Worm (Caenorhabditis elegans) whole organism, young adult: ENCODE measurements around the gene C45B11.8.

Source experiments
- B0019.2 ChIP-seq: fragments of 200-800 bp; sonication (Bioruptor generic); conservative IDR thresholded peaks from 2 replicates; pipeline ENCODE4 v1.3.6; 2022; ENCODE audit warnings: missing genetic modification reagents, missing genetic modification characterization, missing compliant biosample characterization
- B0336.3 ChIP-seq: fragments of 200-800 bp; sonication (Bioruptor generic); IDR thresholded peaks from 2 replicates; pipeline ENCODE4 v1.3.6; 2022; ENCODE audit warnings: missing genetic modification characterization, missing compliant biosample characterization
- C06A6.2 ChIP-seq: fragments of 200-800 bp; sonication (Bioruptor generic); conservative IDR thresholded peaks from 2 replicates; pipeline ENCODE4 v1.3.6; 2022; ENCODE audit warnings: missing genetic modification characterization, missing compliant biosample characterization
- D2030.7 ChIP-seq: fragments of 200-800 bp; sonication (Bioruptor generic); IDR thresholded peaks from 2 replicates; pipeline ENCODE4 v1.3.6; 2022; ENCODE audit warnings: missing genetic modification reagents, missing genetic modification characterization, missing compliant biosample characterization
- F10E7.11 ChIP-seq: sonication (generic microtip); optimal IDR thresholded peaks from 2 replicates; lab custom pipeline; 2017; ENCODE audit warnings: mild to moderate bottlenecking, missing genetic modification characterization, moderate library complexity, missing compliant biosample characterization
- F33H1.4 ChIP-seq: fragments of 200-800 bp; sonication (Bioruptor generic); IDR thresholded peaks from 2 replicates; pipeline ENCODE4 v1.3.6; 2022; ENCODE audit warnings: missing genetic modification reagents, missing genetic modification characterization, missing compliant biosample characterization
- F39B2.1 ChIP-seq: fragments of 200-800 bp; sonication (Bioruptor generic); IDR thresholded peaks from 2 replicates; pipeline ENCODE4 v1.3.6; 2022; ENCODE audit warnings: missing genetic modification reagents, missing genetic modification characterization, missing compliant biosample characterization
- F49E8.2 ChIP-seq: sonication (generic microtip); optimal IDR thresholded peaks from 3 replicates; lab custom pipeline; 2017; ENCODE audit warnings: missing genetic modification characterization, mild to moderate bottlenecking, missing compliant biosample characterization, antibody characterized with exemption, moderate library complexity; ENCODE audit not compliant: insufficient read depth
- F57A8.1 ChIP-seq: fragments of 200-800 bp; sonication (Bioruptor generic); optimal IDR thresholded peaks from 2 replicates; lab custom pipeline; 2018; ENCODE audit warnings: mild to moderate bottlenecking, missing genetic modification characterization, moderate library complexity, missing compliant biosample characterization
- F57C9.4 ChIP-seq: sonication (generic microtip); optimal IDR thresholded peaks from 2 replicates; lab custom pipeline; 2017; ENCODE audit warnings: mild to moderate bottlenecking, missing genetic modification characterization, missing compliant biosample characterization
- T26A5.8 ChIP-seq: sonication (generic microtip); optimal IDR thresholded peaks from 2 replicates; lab custom pipeline; 2016; ENCODE audit warnings: missing genetic modification characterization, missing compliant biosample characterization
- Y95B8A.8 ChIP-seq: fragments of 200-800 bp; sonication (Bioruptor generic); IDR thresholded peaks from 2 replicates; pipeline ENCODE4 v1.3.6; 2022; ENCODE audit warnings: missing genetic modification reagents, missing genetic modification characterization, missing compliant biosample characterization
- ZK185.1 ChIP-seq: sonication (generic microtip); optimal IDR thresholded peaks from 2 replicates; lab custom pipeline; 2016; ENCODE audit warnings: mild to moderate bottlenecking, missing genetic modification characterization, missing compliant biosample characterization; ENCODE audit not compliant: poor library complexity, severe bottlenecking
- akir-1 ChIP-seq: fragments of 200-800 bp; sonication (Bioruptor generic); optimal IDR thresholded peaks from 2 replicates; lab custom pipeline; 2018; ENCODE audit warnings: mild to moderate bottlenecking, missing genetic modification characterization, moderate library complexity, missing compliant biosample characterization
- ama-1 ChIP-seq, 3 experiments: fragments of 150-350 bp in 1 of 3; sonication (generic microtip) in 2 of 3; optimal IDR thresholded peaks; 2 replicates each; lab custom pipeline; 2014 to 2018; ENCODE audit warnings: missing biosample characterization in 2 of 3, missing genetic modification characterization in 2 of 3, missing genetic modification reagents in 2 of 3
- aptf-2 ChIP-seq: fragments of 200-800 bp; sonication (Bioruptor generic); conservative IDR thresholded peaks from 2 replicates; pipeline ENCODE4 v1.3.6; 2022; ENCODE audit warnings: missing genetic modification reagents, missing genetic modification characterization, missing compliant biosample characterization
- atf-7 ChIP-seq: sonication (generic microtip); optimal IDR thresholded peaks from 2 replicates; lab custom pipeline; 2017; ENCODE audit warnings: mild to moderate bottlenecking, missing genetic modification characterization, missing compliant biosample characterization
- athp-1 ChIP-seq: sonication (generic microtip); optimal IDR thresholded peaks from 2 replicates; lab custom pipeline; 2017; ENCODE audit warnings: mild to moderate bottlenecking, missing genetic modification characterization, missing compliant biosample characterization
- attf-3 ChIP-seq: fragments of 200-800 bp; sonication (Bioruptor generic); conservative IDR thresholded peaks from 2 replicates; pipeline ENCODE4 v1.3.6; 2022; ENCODE audit warnings: missing genetic modification reagents, missing genetic modification characterization, missing compliant biosample characterization
- bed-2 ChIP-seq: fragments of 200-800 bp; sonication (Bioruptor generic); IDR thresholded peaks from 2 replicates; pipeline ENCODE4 v1.3.6; 2022; ENCODE audit warnings: missing genetic modification reagents, missing genetic modification characterization, missing compliant biosample characterization
- cebp-1 ChIP-seq, 2 experiments: fragments of 200-800 bp in 1 of 2; sonication (Bioruptor generic) in 1 of 2; sonication (generic microtip) in 1 of 2; IDR thresholded peaks in 1 of 2; optimal IDR thresholded peaks in 1 of 2; 2 replicates each; pipeline versions ENCODE4 v1.3.6 to Lab custom; 2017 to 2022; ENCODE audit warnings: missing compliant biosample characterization in 2 of 2, missing genetic modification characterization in 2 of 2, mild to moderate bottlenecking in 1 of 2, missing genetic modification reagents in 1 of 2, moderate library complexity in 1 of 2
- cebp-2 ChIP-seq: fragments of 200-800 bp; sonication (Bioruptor generic); IDR thresholded peaks from 2 replicates; pipeline ENCODE4 v1.3.6; 2022; ENCODE audit warnings: missing genetic modification characterization, missing compliant biosample characterization
- ceh-58 ChIP-seq: fragments of 200-800 bp; sonication (Bioruptor generic); IDR thresholded peaks from 2 replicates; pipeline ENCODE4 v1.3.6; 2022; ENCODE audit warnings: missing genetic modification characterization, missing compliant biosample characterization
- ceh-91 ChIP-seq: fragments of 200-800 bp; sonication (Bioruptor generic); IDR thresholded peaks from 2 replicates; pipeline ENCODE4 v1.3.6; 2022; ENCODE audit warnings: missing genetic modification reagents, missing genetic modification characterization, missing compliant biosample characterization
- die-1 ChIP-seq: sonication (generic microtip); optimal IDR thresholded peaks from 2 replicates; lab custom pipeline; 2016; ENCODE audit warnings: missing genotype, mild to moderate bottlenecking, missing genetic modification characterization, missing compliant biosample characterization
- dox-1 ChIP-seq: fragments of 200-800 bp; sonication (Bioruptor generic); IDR thresholded peaks from 2 replicates; pipeline ENCODE4 v1.3.6; 2022; ENCODE audit warnings: missing genetic modification reagents, missing genetic modification characterization, missing compliant biosample characterization
- dpff-1 ChIP-seq: sonication (generic microtip); optimal IDR thresholded peaks from 2 replicates; lab custom pipeline; 2017; ENCODE audit warnings: mild to moderate bottlenecking, missing genetic modification characterization, missing compliant biosample characterization
- egl-18 ChIP-seq: fragments of 200-800 bp; sonication (Bioruptor generic); IDR thresholded peaks from 2 replicates; pipeline ENCODE4 v1.3.6; 2022; ENCODE audit warnings: missing genetic modification reagents, missing genetic modification characterization, missing compliant biosample characterization
- egrh-3 ChIP-seq: fragments of 200-800 bp; sonication (Bioruptor generic); IDR thresholded peaks from 2 replicates; pipeline ENCODE4 v1.3.6; 2022; ENCODE audit warnings: missing genetic modification reagents, missing genetic modification characterization, missing compliant biosample characterization
- ets-4 ChIP-seq: fragments of 200-800 bp; sonication (Bioruptor generic); optimal IDR thresholded peaks from 2 replicates; lab custom pipeline; 2018; ENCODE audit warnings: mild to moderate bottlenecking, missing genetic modification characterization, missing compliant biosample characterization
- lir-1 ChIP-seq: fragments of 200-800 bp; sonication (Bioruptor generic); conservative IDR thresholded peaks from 2 replicates; pipeline ENCODE4 v1.3.6; 2022; ENCODE audit warnings: missing genetic modification reagents, missing genetic modification characterization, missing compliant biosample characterization
- madf-3 ChIP-seq: fragments of 200-800 bp; sonication (Bioruptor generic); IDR thresholded peaks from 2 replicates; pipeline ENCODE4 v1.3.6; 2022; ENCODE audit warnings: missing genetic modification reagents, missing genetic modification characterization, missing compliant biosample characterization
- madf-8 ChIP-seq: fragments of 200-800 bp; sonication (Bioruptor generic); conservative IDR thresholded peaks from 2 replicates; pipeline ENCODE4 v1.3.6; 2022; ENCODE audit warnings: missing genetic modification reagents, missing genetic modification characterization, missing compliant biosample characterization
- mxl-1 ChIP-seq: sonication (generic microtip); optimal IDR thresholded peaks from 2 replicates; lab custom pipeline; 2016; ENCODE audit warnings: missing genetic modification characterization, missing compliant biosample characterization
- nfya-2 ChIP-seq: fragments of 200-800 bp; sonication (Bioruptor generic); IDR thresholded peaks from 2 replicates; pipeline ENCODE4 v1.3.6; 2022; ENCODE audit warnings: missing genetic modification reagents, missing genetic modification characterization, missing compliant biosample characterization
- nhr-120 ChIP-seq: fragments of 200-800 bp; sonication (Bioruptor generic); IDR thresholded peaks from 2 replicates; pipeline ENCODE4 v1.3.6; 2022; ENCODE audit warnings: missing genetic modification characterization, missing compliant biosample characterization
- nhr-90 ChIP-seq: sonication (generic microtip); optimal IDR thresholded peaks from 2 replicates; lab custom pipeline; 2016; ENCODE audit warnings: missing genotype, mild to moderate bottlenecking, missing genetic modification characterization, missing compliant biosample characterization
- pha-4 ChIP-seq: fragments of 150-350 bp; sonication (generic microtip); optimal IDR thresholded peaks from 2 replicates; lab custom pipeline; 2014; ENCODE audit warnings: missing biosample characterization, missing genetic modification reagents, missing genetic modification characterization
- rcor-1 ChIP-seq: fragments of 200-800 bp; sonication (Bioruptor generic); IDR thresholded peaks from 2 replicates; pipeline ENCODE4 v1.3.6; 2022; ENCODE audit warnings: missing genetic modification reagents, missing genetic modification characterization, missing compliant biosample characterization
- rpc-1 ChIP-seq, 2 experiments: fragments of 150-350 bp in 1 of 2; sonication (generic microtip) in 1 of 2; optimal IDR thresholded peaks; 2 replicates each; lab custom pipeline; 2014 to 2018; ENCODE audit warnings: missing biosample characterization in 1 of 2, missing genetic modification characterization in 1 of 2, missing genetic modification reagents in 1 of 2, missing genotype in 1 of 2
- sptf-2 ChIP-seq: fragments of 200-800 bp; sonication (Bioruptor generic); optimal IDR thresholded peaks from 2 replicates; lab custom pipeline; 2018; ENCODE audit warnings: mild to moderate bottlenecking, missing genetic modification characterization, missing compliant biosample characterization
- ztf-18 ChIP-seq: sonication (generic microtip); optimal IDR thresholded peaks from 2 replicates; lab custom pipeline; 2016; ENCODE audit warnings: missing genotype, mild to moderate bottlenecking, missing genetic modification characterization, missing compliant biosample characterization
- ztf-28 ChIP-seq: fragments of 200-800 bp; sonication (Bioruptor generic); IDR thresholded peaks from 2 replicates; pipeline ENCODE4 v1.3.6; 2022; ENCODE audit warnings: missing genetic modification reagents, missing genetic modification characterization, missing compliant biosample characterization

Gene C45B11.8

DNA sequence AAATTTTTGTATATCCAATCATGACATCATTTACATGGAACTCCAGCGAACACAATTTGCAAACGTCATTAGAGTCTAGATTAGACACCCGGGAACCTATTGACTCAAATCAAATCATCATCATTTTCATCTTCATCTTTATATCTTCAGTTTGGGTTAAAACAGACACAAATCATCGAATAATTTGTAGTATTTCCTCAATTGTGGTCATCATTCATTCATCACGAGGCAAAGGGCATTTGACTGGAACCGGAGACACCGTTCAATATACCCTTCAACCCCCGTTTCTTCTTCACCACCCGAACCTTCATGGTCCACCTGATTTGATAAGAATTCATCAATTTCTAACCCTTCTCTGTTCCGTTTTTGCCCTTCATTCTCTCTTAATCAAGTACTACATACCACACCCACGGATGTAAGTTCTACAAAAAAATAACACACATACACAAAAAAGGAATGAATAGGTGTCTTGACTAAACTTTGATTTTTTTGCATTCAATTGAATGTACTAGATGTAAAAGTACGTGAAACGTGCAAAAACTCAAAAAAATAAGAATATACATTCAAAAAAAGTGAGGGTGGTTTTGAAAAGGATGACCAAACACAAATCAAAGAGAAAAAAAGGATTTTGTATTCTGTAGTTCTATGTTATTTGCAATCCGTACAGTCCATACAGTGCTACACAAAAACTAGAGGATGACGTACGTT, 23.6 kb upstream of the C45B11.8 start:
- no peak for TF ChIP-seq dpff-1 (tag; lab: Kevin White, UChicago)
- TF ChIP-seq atf-7 (tag; lab: Kevin White, UChicago): no peak
- no peak for TF ChIP-seq T26A5.8 (tag; lab: Kevin White, UChicago)
- TF ChIP-seq ZK185.1 (tag; lab: Kevin White, UChicago): no peak
- no peak for TF ChIP-seq F57C9.4
- TF ChIP-seq nfya-2 (GFP tag; lab: Robert Waterston, UW): no peak
- no peak for TF ChIP-seq ceh-58 (GFP tag; lab: Robert Waterston, UW)

DNA sequence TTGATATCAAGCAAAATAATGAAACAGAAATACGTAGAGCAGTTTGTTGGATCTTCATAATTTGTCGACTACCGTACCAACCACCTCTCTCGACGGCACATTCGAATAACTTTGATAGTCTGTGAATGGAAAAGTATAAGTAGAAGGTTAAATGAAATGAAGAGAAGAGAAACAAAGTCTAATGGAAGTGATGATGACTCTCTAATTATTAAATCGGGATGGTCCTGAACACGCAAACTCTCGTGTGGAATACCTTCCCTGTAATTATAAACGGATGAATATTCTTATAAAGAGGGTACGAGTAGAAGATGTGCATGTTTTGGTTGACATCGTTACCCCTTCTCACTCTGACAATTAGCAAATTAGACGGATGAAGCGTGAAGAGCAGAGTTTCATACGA, 17.8 kb upstream of the C45B11.8 start, which contains the start of the genes C13G3.12 and hot-6:
Gene C13G3.12, minus strand, starts transcription at position 101 of the 400 bp plus-strand sequence.
Gene hot-6, minus strand, starts transcription at position 121 of the 400 bp plus-strand sequence.
- no peak for TF ChIP-seq bed-2 (GFP tag; lab: Robert Waterston, UW)
- no peak for TF ChIP-seq ztf-18 (tag; lab: Kevin White, UChicago)
- no peak for TF ChIP-seq mxl-1 (tag; lab: Kevin White, UChicago)
- no peak for TF ChIP-seq pha-4 (tag; lab: Kevin White, UChicago)
- TF ChIP-seq athp-1: no peak
- no peak for TF ChIP-seq attf-3 (GFP tag; lab: Robert Waterston, UW)
- TF ChIP-seq madf-3 (GFP tag; lab: Robert Waterston, UW): no peak
- TF ChIP-seq F49E8.2: no peak
- TF ChIP-seq F33H1.4 (GFP tag; lab: Robert Waterston, UW): no peak
- no peak for TF ChIP-seq dox-1
- TF ChIP-seq aptf-2 (GFP tag; lab: Robert Waterston, UW): no peak
- TF ChIP-seq F39B2.1 (GFP tag; lab: Robert Waterston, UW): no peak
- TF ChIP-seq ztf-28 (GFP tag; lab: Robert Waterston, UW): no peak
- no peak for TF ChIP-seq lir-1 (GFP tag; lab: Robert Waterston, UW)
- no peak for TF ChIP-seq Y95B8A.8 (GFP tag; lab: Robert Waterston, UW)
- TF ChIP-seq F57A8.1 (GFP tag; lab: Kevin White, UChicago): no peak
- no peak for TF ChIP-seq cebp-1 (GFP tag; IDR thresholded peaks at IDR 0.05; lab: Robert Waterston, UW)
- no peak for TF ChIP-seq cebp-1 (tag; optimal IDR thresholded peaks at IDR 0.05; lab: Kevin White, UChicago)
- TF ChIP-seq madf-8 (GFP tag; lab: Robert Waterston, UW): no peak

DNA sequence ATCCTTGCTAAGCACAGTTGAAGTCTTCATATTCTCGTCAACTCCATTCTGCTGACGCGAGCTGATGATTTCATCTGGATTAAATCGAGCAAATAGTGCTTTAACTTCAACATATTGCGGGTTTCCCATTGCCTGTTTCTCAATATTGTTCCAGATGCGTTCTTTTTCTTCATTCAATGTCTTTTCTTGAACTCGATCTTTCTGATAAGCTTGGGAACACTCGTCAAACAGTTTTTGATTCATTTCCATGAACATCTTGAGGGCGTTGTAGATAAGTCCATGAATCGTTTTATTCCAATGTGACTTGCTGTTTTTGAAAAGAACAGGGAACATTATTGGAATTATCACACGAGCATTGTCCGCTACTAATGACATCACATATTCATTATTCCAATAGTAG, 12.8 kb upstream of the C45B11.8 start:
- no peak for TF ChIP-seq ets-4 (GFP tag; lab: Kevin White, UChicago)
- no peak for TF ChIP-seq dpff-1 (tag; lab: Kevin White, UChicago)
- TF ChIP-seq rcor-1: no peak
- no peak for TF ChIP-seq F10E7.11 (tag; lab: Kevin White, UChicago)
- TF ChIP-seq rpc-1 (optimal IDR thresholded peaks at IDR 0.05; lab: Kevin White, UChicago): no peak
- TF ChIP-seq rpc-1 (tag; optimal IDR thresholded peaks at IDR 0.05; lab: Kevin White, UChicago): no peak
- no peak for TF ChIP-seq C06A6.2 (GFP tag; lab: Robert Waterston, UW)
- TF ChIP-seq die-1 (tag; lab: Kevin White, UChicago): no peak
- TF ChIP-seq nhr-90 (tag; lab: Kevin White, UChicago): no peak
- TF ChIP-seq aptf-2 (GFP tag; lab: Robert Waterston, UW): no peak
- TF ChIP-seq B0019.2 (GFP tag; lab: Robert Waterston, UW): no peak
- TF ChIP-seq B0336.3 (GFP tag; lab: Robert Waterston, UW): no peak
- TF ChIP-seq egrh-3 (GFP tag; lab: Robert Waterston, UW): no peak
- no peak for TF ChIP-seq nhr-120 (GFP tag; lab: Robert Waterston, UW)
- TF ChIP-seq akir-1 (GFP tag; lab: Kevin White, UChicago): no peak
- TF ChIP-seq cebp-2 (GFP tag; lab: Robert Waterston, UW): no peak
- TF ChIP-seq ceh-91 (GFP tag; lab: Robert Waterston, UW): no peak
- no peak for TF ChIP-seq sptf-2
- no peak for TF ChIP-seq egl-18
- no peak for TF ChIP-seq ama-1 (optimal IDR thresholded peaks at IDR 0.05; lab: Kevin White, UChicago)
- TF ChIP-seq ama-1 (GFP tag; optimal IDR thresholded peaks at IDR 0.05; lab: Kevin White, UChicago): no peak
- TF ChIP-seq D2030.7: no peak
